Fruit fly (Drosophila melanogaster): ENCODE measurements around the gene CG13117.

The CG13117 gene

DNA sequence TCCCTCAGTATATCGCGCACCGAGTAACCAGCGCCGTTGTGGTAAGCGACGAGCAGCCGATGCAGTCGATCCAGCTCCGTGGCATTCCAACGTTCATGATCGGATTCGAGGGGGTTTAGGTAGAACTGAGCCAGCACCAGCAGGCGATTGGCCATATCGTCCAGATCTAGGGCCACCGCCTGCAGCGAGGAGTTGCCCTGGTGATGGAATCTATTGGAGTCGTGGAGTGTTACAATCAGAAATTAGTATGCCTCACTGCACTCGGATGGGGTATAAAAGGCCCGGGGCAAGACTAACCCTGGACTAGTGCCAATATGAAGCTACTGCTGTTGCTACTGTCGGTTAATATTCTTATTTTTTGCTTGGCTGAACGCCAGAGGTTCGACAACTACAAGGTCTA lies 30.3 kb downstream of the CG13117 start, which contains the start of gene CG4017:
CG4017 (plus strand) TSS at position 301 of the 400 bp plus-strand sequence.
- TF ChIP-seq h (optimal IDR thresholded peaks at IDR 0.05): no peak
- TF ChIP-seq Myc (optimal IDR thresholded peaks at IDR 0.05): no peak
- TF ChIP-seq ttk (optimal IDR thresholded peaks at IDR 0.05): no peak
- TF ChIP-seq insv (optimal IDR thresholded peaks at IDR 0.05): no peak
- TF ChIP-seq psq (optimal IDR thresholded peaks at IDR 0.05): no peak
- no peak for TF ChIP-seq Sin3A (optimal IDR thresholded peaks at IDR 0.05)

DNA sequence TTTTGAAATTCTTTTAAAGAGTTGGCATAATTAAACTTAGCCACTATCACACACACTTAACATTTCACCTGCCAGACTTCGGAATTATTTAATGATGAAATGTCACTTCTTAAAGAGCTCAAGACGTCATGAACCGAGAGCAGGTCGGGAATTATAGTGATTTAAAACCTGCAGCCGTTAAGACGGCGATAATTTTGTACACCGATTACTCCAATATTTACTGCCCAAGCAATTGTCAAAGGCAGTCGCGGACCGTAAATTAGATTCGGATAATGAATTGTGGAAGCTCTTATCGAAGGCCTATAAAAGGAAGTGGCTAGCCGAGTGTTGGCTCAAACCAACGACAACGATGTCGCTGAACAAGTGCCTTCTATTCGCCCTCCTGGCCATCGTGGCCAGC lies 32.3 kb downstream of the CG13117 start, which contains the start of gene CG17633:
CG17633 (plus strand) TSS at position 326 of the 400 bp plus-strand sequence.
- TF ChIP-seq psq (optimal IDR thresholded peaks at IDR 0.05) (no peak), insv (optimal IDR thresholded peaks at IDR 0.05) (no peak), Myc (optimal IDR thresholded peaks at IDR 0.05) (no peak), h (optimal IDR thresholded peaks at IDR 0.05) (no peak), ttk (optimal IDR thresholded peaks at IDR 0.05) (no peak), Sin3A (optimal IDR thresholded peaks at IDR 0.05) (no peak)

- TF ChIP-seq psq (optimal IDR thresholded peaks at IDR 0.05) (no peak), Sin3A (optimal IDR thresholded peaks at IDR 0.05) (no peak), Myc (optimal IDR thresholded peaks at IDR 0.05) (no peak), h (optimal IDR thresholded peaks at IDR 0.05) (no peak), insv (optimal IDR thresholded peaks at IDR 0.05) (no peak), ttk (optimal IDR thresholded peaks at IDR 0.05) (no peak)
Measured at dm6 chr2L:9770896-9771295, 34.5 kb downstream of the CG13117 start, which contains the start of gene ppk18. Gene ppk18 (minus strand): TSS chr2L:9770996.

dm6 chr2L:9774980-9775628 lies 38.7 kb downstream of the CG13117 start, which contains the start of the genes ppk11 and ppk16:
Gene ppk11 (minus strand): TSS chr2L:9775030.
Gene ppk16 (minus strand): TSS chr2L:9775030.
- TF ChIP-seq Sin3A (optimal IDR thresholded peaks at IDR 0.05) (no peak), insv (optimal IDR thresholded peaks at IDR 0.05) (no peak), psq (optimal IDR thresholded peaks at IDR 0.05) (no peak), ttk (optimal IDR thresholded peaks at IDR 0.05) (no peak), h (optimal IDR thresholded peaks at IDR 0.05) (no peak), Myc (optimal IDR thresholded peaks at IDR 0.05) (no peak)

dm6 chr2L:9777927-9778326 lies 41.5 kb downstream of the CG13117 start:
- TF ChIP-seq insv (optimal IDR thresholded peaks at IDR 0.05) (no peak), psq (optimal IDR thresholded peaks at IDR 0.05) (no peak), Myc (optimal IDR thresholded peaks at IDR 0.05) (no peak), Sin3A (optimal IDR thresholded peaks at IDR 0.05) (no peak), h (optimal IDR thresholded peaks at IDR 0.05) (no peak), ttk (optimal IDR thresholded peaks at IDR 0.05) (no peak)

- no peak for TF ChIP-seq Sin3A (optimal IDR thresholded peaks at IDR 0.05)
- TF ChIP-seq h (optimal IDR thresholded peaks at IDR 0.05): no peak
- no peak for TF ChIP-seq insv (optimal IDR thresholded peaks at IDR 0.05)
Measured at dm6 chr2L:9778416-9778815, 42.0 kb downstream of the CG13117 start.

DNA sequence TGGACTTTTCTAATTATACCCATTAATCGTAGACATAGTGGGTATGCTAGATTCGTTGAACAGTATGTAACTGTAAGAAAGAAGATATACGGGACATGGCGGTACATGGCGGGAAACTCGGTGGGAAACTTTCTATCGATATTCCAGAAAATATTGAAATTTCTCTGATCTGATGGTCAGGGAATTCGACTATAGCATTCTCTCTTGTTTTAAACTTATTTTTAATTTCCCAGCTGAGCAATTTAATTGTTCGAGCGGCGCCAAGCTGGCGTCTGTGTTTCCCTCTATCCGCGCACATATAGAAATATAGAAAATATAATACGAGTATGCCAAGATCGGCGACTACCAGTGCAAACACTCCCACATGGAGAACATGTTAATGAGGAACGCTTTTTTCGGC lies 42.7 kb downstream of the CG13117 start:
- TF ChIP-seq psq (optimal IDR thresholded peaks at IDR 0.05): no peak
- TF ChIP-seq Myc (optimal IDR thresholded peaks at IDR 0.05): no peak
- no peak for TF ChIP-seq h (optimal IDR thresholded peaks at IDR 0.05)
- no peak for TF ChIP-seq Sin3A (optimal IDR thresholded peaks at IDR 0.05)
- no peak for TF ChIP-seq insv (optimal IDR thresholded peaks at IDR 0.05)
- no peak for TF ChIP-seq ttk (optimal IDR thresholded peaks at IDR 0.05)

- TF ChIP-seq ttk (optimal IDR thresholded peaks at IDR 0.05) (no peak), insv (optimal IDR thresholded peaks at IDR 0.05) (no peak), Sin3A (optimal IDR thresholded peaks at IDR 0.05) (no peak), psq (optimal IDR thresholded peaks at IDR 0.05) (no peak), h (optimal IDR thresholded peaks at IDR 0.05) (no peak), Myc (optimal IDR thresholded peaks at IDR 0.05) (no peak)
Measured at dm6 chr2L:9779754-9780153, 43.3 kb downstream of the CG13117 start.

- TF ChIP-seq insv (optimal IDR thresholded peaks at IDR 0.05): no peak
- no peak for TF ChIP-seq h (optimal IDR thresholded peaks at IDR 0.05)
- TF ChIP-seq psq (optimal IDR thresholded peaks at IDR 0.05): no peak
- no peak for TF ChIP-seq ttk (optimal IDR thresholded peaks at IDR 0.05)
- no peak for TF ChIP-seq Myc (optimal IDR thresholded peaks at IDR 0.05)
- TF ChIP-seq Sin3A (optimal IDR thresholded peaks at IDR 0.05): no peak
Measured at dm6 chr2L:9782176-9782581, 45.7 kb downstream of the CG13117 start, which contains the start of gene IP3K1. Gene IP3K1 (plus strand): TSS chr2L:9782384.

dm6 chr2L:9783130-9783529 lies 46.7 kb downstream of the CG13117 start:
- TF ChIP-seq ttk (optimal IDR thresholded peaks at IDR 0.05) (no peak), Myc (optimal IDR thresholded peaks at IDR 0.05) (no peak), psq (optimal IDR thresholded peaks at IDR 0.05) (no peak), Sin3A (optimal IDR thresholded peaks at IDR 0.05) (no peak), insv (optimal IDR thresholded peaks at IDR 0.05) (no peak)

DNA sequence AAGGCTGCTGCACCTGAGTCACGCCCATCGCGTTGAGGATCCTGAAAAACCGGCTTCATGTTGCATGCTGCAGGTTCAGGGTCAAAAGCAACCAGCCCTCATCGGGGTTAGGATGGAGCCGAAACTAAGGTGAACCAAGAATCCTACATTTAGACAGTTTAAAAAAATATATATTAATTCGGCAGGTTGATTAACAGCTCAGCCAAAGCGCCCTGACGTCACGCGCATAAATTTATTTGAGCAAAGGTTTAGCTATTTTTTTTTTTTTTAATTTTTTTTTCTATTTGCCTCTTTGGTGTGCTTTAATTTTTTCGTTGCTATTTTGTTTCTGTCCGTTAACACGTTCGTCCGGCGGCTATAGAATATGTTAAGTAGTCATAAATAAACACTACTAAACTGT lies 48.0 kb downstream of the CG13117 start:
- TF ChIP-seq h (optimal IDR thresholded peaks at IDR 0.05): no peak
- TF ChIP-seq ttk (optimal IDR thresholded peaks at IDR 0.05): no peak
- no peak for TF ChIP-seq Myc (optimal IDR thresholded peaks at IDR 0.05)
- TF ChIP-seq insv (optimal IDR thresholded peaks at IDR 0.05): no peak
- TF ChIP-seq psq (optimal IDR thresholded peaks at IDR 0.05): no peak

- TF ChIP-seq Sin3A (optimal IDR thresholded peaks at IDR 0.05): no peak
- no peak for TF ChIP-seq insv (optimal IDR thresholded peaks at IDR 0.05)
- no peak for TF ChIP-seq psq (optimal IDR thresholded peaks at IDR 0.05)
- TF ChIP-seq ttk (optimal IDR thresholded peaks at IDR 0.05): no peak
- TF ChIP-seq h (optimal IDR thresholded peaks at IDR 0.05): no peak
- no peak for TF ChIP-seq Myc (optimal IDR thresholded peaks at IDR 0.05)
Measured at dm6 chr2L:9785917-9786432, 49.5 kb downstream of the CG13117 start.
